Worm (Caenorhabditis elegans) whole organism, L4 larva: Measurements from ENCODE around the gene txdc-12.2.

ENCODE experiments used
- F49E8.2 ChIP-seq: sonication (generic microtip); optimal IDR thresholded peaks from 2 replicates; lab custom pipeline; 2016; ENCODE audit warnings: missing compliant biosample characterization, mild to moderate bottlenecking, missing genetic modification characterization, borderline replicate concordance
- ama-1 ChIP-seq: fragments of 150-350 bp; optimal IDR thresholded peaks from 2 replicates; lab custom pipeline; 2014; ENCODE audit warnings: inconsistent platforms, mixed read lengths
- ceh-82 ChIP-seq: sonication (generic microtip); optimal IDR thresholded peaks from 2 replicates; lab custom pipeline; 2017; ENCODE audit warnings: missing biosample characterization, missing genetic modification characterization
- dmd-6 ChIP-seq: fragments of 200-800 bp; sonication (Bioruptor generic); IDR thresholded peaks from 2 replicates; pipeline ENCODE4 v1.3.6; 2022; ENCODE audit warnings: missing genetic modification reagents, missing genetic modification characterization, missing compliant biosample characterization
- dpl-1 ChIP-seq: fragments of 150-350 bp; optimal IDR thresholded peaks from 2 replicates; lab custom pipeline; 2014; ENCODE audit warnings: missing biosample characterization, missing genetic modification reagents, missing genetic modification characterization
- jun-1 ChIP-seq: fragments of 150-350 bp; optimal IDR thresholded peaks from 2 replicates; lab custom pipeline; 2014; ENCODE audit warnings: missing biosample characterization, missing genetic modification reagents, missing genetic modification characterization
- lin-39 ChIP-seq: fragments of 150-350 bp; optimal IDR thresholded peaks from 2 replicates; lab custom pipeline; 2014; ENCODE audit warnings: missing biosample characterization, missing genetic modification reagents, missing genetic modification characterization
- mdl-1 ChIP-seq, 2 experiments: fragments of 150-350 bp in 1 of 2; sonication (generic microtip) in 1 of 2; optimal IDR thresholded peaks; 2 replicates each; lab custom pipeline; 2014 to 2017; ENCODE audit warnings: missing biosample characterization in 2 of 2, missing genetic modification characterization in 2 of 2
- php-3 ChIP-seq: fragments of 200-800 bp; sonication (Bioruptor generic); IDR thresholded peaks from 2 replicates; pipeline ENCODE4 v1.3.6; 2022; ENCODE audit warnings: missing genetic modification reagents, missing genetic modification characterization, missing compliant biosample characterization
- snpc-4 ChIP-seq: fragments of 150-350 bp; optimal IDR thresholded peaks from 2 replicates; lab custom pipeline; 2014; ENCODE audit warnings: missing biosample characterization, missing genetic modification characterization
- unc-130 ChIP-seq: sonication (generic microtip); optimal IDR thresholded peaks from 2 replicates; lab custom pipeline; 2016; ENCODE audit warnings: missing genetic modification reagents, missing genetic modification characterization, missing compliant biosample characterization
- unc-62 ChIP-seq, 3 experiments: fragments of 150-350 bp in 1 of 3; sonication (generic microtip); optimal IDR thresholded peaks in 2 of 3; peaks in 1 of 3; 1 replicate in 1 of 3; 2 replicates in 2 of 3; lab custom pipeline; 2014 to 2017; ENCODE audit warnings: missing biosample characterization in 3 of 3, missing genetic modification characterization in 3 of 3, missing genetic modification reagents in 3 of 3, missing genotype in 1 of 3
- zag-1 ChIP-seq: fragments of 150-350 bp; optimal IDR thresholded peaks from 2 replicates; lab custom pipeline; 2014; ENCODE audit warnings: missing biosample characterization, missing genetic modification characterization
- ztf-11 ChIP-seq: fragments of 150-350 bp; optimal IDR thresholded peaks from 2 replicates; lab custom pipeline; 2014; ENCODE audit warnings: missing biosample characterization, missing genetic modification characterization

ce11 chrX:2040877-2041276 lies 33.4 kb upstream of the txdc-12.2 start:
- TF ChIP-seq mdl-1 (tag; optimal IDR thresholded peaks at IDR 0.05; lab: Kevin White, UChicago) (no peak), dpl-1 (GFP tag; lab: Kevin White, UChicago) (no peak), ama-1 (no peak), lin-39 (tag; lab: Kevin White, UChicago) (no peak), jun-1 (no peak), snpc-4 (tag; lab: Kevin White, UChicago) (no peak), unc-62 (GFP tag; optimal IDR thresholded peaks at IDR 0.05 in 1 of 2; lab: Kevin White, UChicago) (peak in 1 of 2 experiments; percentile 70), unc-62 (tag; optimal IDR thresholded peaks at IDR 0.05; lab: Kevin White, UChicago) (no peak), F49E8.2 (tag; lab: Kevin White, UChicago) (no peak), zag-1 (tag; lab: Kevin White, UChicago) (no peak), php-3 (no peak), unc-130 (GFP tag; lab: Kevin White, UChicago) (no peak), ztf-11 (no peak), ceh-82 (tag; lab: Kevin White, UChicago) (no peak), dmd-6 (GFP tag; lab: Robert Waterston, UW) (no peak)
